Fruit fly (Drosophila melanogaster) whole organism, prepupa: ENCODE results near the gene CG1575.
A peak's percentile ranks its signal among the peaks of the same experiment; 100 is the strongest.

Source experiments
- Blimp-1 ChIP-seq: fragments of 200-800 bp; sonication (Bioruptor generic); optimal IDR thresholded peaks from 3 replicates; lab custom pipeline; 2017; ENCODE audit warnings: missing biosample characterization, missing genetic modification characterization, mild to moderate bottlenecking, moderate library complexity, missing genetic modification reagents
- CG10669 ChIP-seq: fragments of 200-800 bp; sonication (Bioruptor generic); optimal IDR thresholded peaks from 3 replicates; lab custom pipeline; 2018; ENCODE audit warnings: missing biosample characterization, mild to moderate bottlenecking, missing genetic modification characterization, moderate library complexity
- CG11294 ChIP-seq: fragments of 200-800 bp; sonication (Bioruptor generic); IDR thresholded peaks from 2 replicates; pipeline ENCODE4 v1.3.6; 2022; ENCODE audit warnings: missing biosample characterization, missing genetic modification characterization
- CG11762 ChIP-seq: fragments of 200-800 bp; sonication (Bioruptor generic); optimal IDR thresholded peaks from 3 replicates; lab custom pipeline; 2016; ENCODE audit warnings: missing biosample characterization, missing genetic modification characterization; ENCODE audit not compliant: insufficient read depth
- CG11902 ChIP-seq: fragments of 200-800 bp; sonication (Bioruptor generic); optimal IDR thresholded peaks from 3 replicates; lab custom pipeline; 2016; ENCODE audit warnings: missing biosample characterization, missing genetic modification characterization
- CG15336 ChIP-seq: fragments of 200-800 bp; sonication (Bioruptor generic); IDR thresholded peaks from 2 replicates; pipeline ENCODE4 v1.3.6; 2022; ENCODE audit warnings: missing biosample characterization, missing genetic modification characterization
- CG1621 ChIP-seq: fragments of 200-800 bp; sonication (Bioruptor generic); optimal IDR thresholded peaks from 3 replicates; lab custom pipeline; 2018; ENCODE audit warnings: missing biosample characterization, mild to moderate bottlenecking, missing genetic modification characterization
- CG16779 ChIP-seq: fragments of 200-800 bp; sonication (Bioruptor generic); optimal IDR thresholded peaks from 3 replicates; lab custom pipeline; 2017; ENCODE audit warnings: missing biosample characterization, mild to moderate bottlenecking, missing genetic modification characterization
- CG3032 ChIP-seq: fragments of 200-800 bp; optimal IDR thresholded peaks from 2 replicates; lab custom pipeline; 2019; ENCODE audit warnings: missing biosample characterization, mild to moderate bottlenecking, missing genetic modification characterization, moderate library complexity
- CG31627 ChIP-seq: fragments of 200-800 bp; sonication (Bioruptor generic); optimal IDR thresholded peaks from 3 replicates; lab custom pipeline; 2016; ENCODE audit warnings: missing biosample characterization, missing genetic modification characterization
- CG32006 ChIP-seq: fragments of 200-800 bp; sonication (Bioruptor generic); optimal IDR thresholded peaks from 3 replicates; lab custom pipeline; 2017; ENCODE audit warnings: missing biosample characterization, mild to moderate bottlenecking, missing genetic modification characterization
- CG34406 ChIP-seq: fragments of 200-800 bp; sonication (Bioruptor generic); optimal IDR thresholded peaks from 3 replicates; lab custom pipeline; 2016; ENCODE audit warnings: missing biosample characterization, missing genetic modification characterization
- CG4318 ChIP-seq: fragments of 200-800 bp; sonication (Bioruptor generic); optimal IDR thresholded peaks from 3 replicates; lab custom pipeline; 2017; ENCODE audit warnings: missing biosample characterization, mild to moderate bottlenecking, missing genetic modification characterization
- CG6276 ChIP-seq: fragments of 200-800 bp; sonication (Bioruptor generic); optimal IDR thresholded peaks from 2 replicates; lab custom pipeline; 2017; ENCODE audit warnings: missing biosample characterization, mild to moderate bottlenecking, missing genetic modification characterization
- CG6792 ChIP-seq: fragments of 200-800 bp; sonication (Bioruptor generic); optimal IDR thresholded peaks from 3 replicates; lab custom pipeline; 2016; ENCODE audit warnings: missing biosample characterization, missing genetic modification characterization
- CG6808 ChIP-seq: fragments of 200-800 bp; sonication (Bioruptor generic); optimal IDR thresholded peaks from 3 replicates; lab custom pipeline; 2017; ENCODE audit warnings: missing biosample characterization, missing genetic modification characterization, mild to moderate bottlenecking, moderate library complexity, missing genetic modification reagents
- CG6854 ChIP-seq: fragments of 200-800 bp; sonication (Bioruptor generic); optimal IDR thresholded peaks from 2 replicates; lab custom pipeline; 2017; ENCODE audit warnings: missing biosample characterization, mild to moderate bottlenecking, missing genetic modification characterization
- CG7368 ChIP-seq: fragments of 200-800 bp; sonication (Bioruptor generic); optimal IDR thresholded peaks from 3 replicates; lab custom pipeline; 2016; ENCODE audit warnings: missing biosample characterization, missing genetic modification characterization
- CG8119 ChIP-seq: fragments of 200-800 bp; sonication (Bioruptor generic); IDR thresholded peaks from 3 replicates; pipeline ENCODE4 v1.3.6; 2022; ENCODE audit warnings: missing biosample characterization, missing genetic modification characterization
- CG8319 ChIP-seq: fragments of 200-800 bp; sonication (Bioruptor generic); optimal IDR thresholded peaks from 3 replicates; lab custom pipeline; 2016; ENCODE audit warnings: missing biosample characterization, missing genetic modification characterization
- CG8632 ChIP-seq: fragments of 200-800 bp; sonication (Bioruptor generic); optimal IDR thresholded peaks from 3 replicates; lab custom pipeline; 2016; ENCODE audit warnings: missing biosample characterization, missing genetic modification characterization
- CG9139 ChIP-seq: fragments of 200-800 bp; sonication (Bioruptor generic); optimal IDR thresholded peaks from 3 replicates; lab custom pipeline; 2017; ENCODE audit warnings: missing biosample characterization, mild to moderate bottlenecking, missing genetic modification characterization
- Eip75B ChIP-seq: fragments of 200-800 bp; sonication (Bioruptor generic); optimal IDR thresholded peaks from 3 replicates; lab custom pipeline; 2016; ENCODE audit warnings: missing biosample characterization, missing genetic modification characterization
- Eip78C ChIP-seq: fragments of 200-800 bp; sonication (Bioruptor generic); peaks from one replicate; lab custom pipeline; 2016; ENCODE audit warnings: missing biosample characterization, missing genetic modification characterization
- Eip93F ChIP-seq: fragments of 200-800 bp; sonication (Bioruptor generic); optimal IDR thresholded peaks from 2 replicates; lab custom pipeline; 2016; ENCODE audit warnings: missing biosample characterization, mild to moderate bottlenecking, missing genetic modification characterization
- Ets21C ChIP-seq: fragments of 200-800 bp; sonication (Bioruptor generic); optimal IDR thresholded peaks from 3 replicates; lab custom pipeline; 2016; ENCODE audit warnings: missing biosample characterization, missing genetic modification characterization
- Ets96B ChIP-seq: fragments of 200-800 bp; optimal IDR thresholded peaks from 2 replicates; lab custom pipeline; 2019; ENCODE audit warnings: missing biosample characterization, mild to moderate bottlenecking, missing genetic modification characterization, moderate library complexity
- Hr38 ChIP-seq: sonication (Bioruptor generic); optimal IDR thresholded peaks from 2 replicates; lab custom pipeline; 2016; ENCODE audit warnings: missing biosample characterization, missing genetic modification characterization
- Hr39 ChIP-seq: fragments of 200-800 bp; sonication (Bioruptor generic); optimal IDR thresholded peaks from 2 replicates; lab custom pipeline; 2016; ENCODE audit warnings: missing biosample characterization, missing genetic modification characterization
- Hr4 ChIP-seq: fragments of 200-800 bp; sonication (Bioruptor generic); optimal IDR thresholded peaks from 3 replicates; lab custom pipeline; 2016; ENCODE audit warnings: missing biosample characterization, missing genetic modification characterization
- Lpt ChIP-seq: fragments of 200-800 bp; sonication (Bioruptor generic); optimal IDR thresholded peaks from 3 replicates; lab custom pipeline; 2016; ENCODE audit warnings: missing biosample characterization, missing genetic modification characterization
- OdsH ChIP-seq: fragments of 200-800 bp; sonication (Bioruptor generic); optimal IDR thresholded peaks from 3 replicates; lab custom pipeline; 2016; ENCODE audit warnings: missing biosample characterization, missing genetic modification characterization
- Smox ChIP-seq: fragments of 200-800 bp; sonication (Bioruptor generic); optimal IDR thresholded peaks from 3 replicates; lab custom pipeline; 2016; ENCODE audit warnings: missing biosample characterization, missing genetic modification characterization
- Sox102F ChIP-seq: fragments of 200-800 bp; sonication (Bioruptor generic); optimal IDR thresholded peaks from 2 replicates; lab custom pipeline; 2016; ENCODE audit warnings: missing biosample characterization, mild to moderate bottlenecking, missing genetic modification characterization
- Sox14 ChIP-seq: fragments of 200-800 bp; sonication (Bioruptor generic); optimal IDR thresholded peaks from 3 replicates; lab custom pipeline; 2016; ENCODE audit warnings: missing biosample characterization, missing genetic modification characterization
- Sox15 ChIP-seq: fragments of 200-800 bp; sonication (Bioruptor generic); optimal IDR thresholded peaks from 3 replicates; lab custom pipeline; 2016; ENCODE audit warnings: missing biosample characterization, missing genetic modification characterization
- achi ChIP-seq: fragments of 200-800 bp; sonication (Bioruptor generic); optimal IDR thresholded peaks from 3 replicates; lab custom pipeline; 2016; ENCODE audit warnings: missing biosample characterization, missing genetic modification characterization
- acj6 ChIP-seq: fragments of 200-800 bp; sonication (Bioruptor generic); optimal IDR thresholded peaks from 3 replicates; lab custom pipeline; 2016; ENCODE audit warnings: missing biosample characterization, missing genetic modification characterization
- cyc ChIP-seq: fragments of 200-800 bp; sonication (Bioruptor generic); optimal IDR thresholded peaks from 3 replicates; lab custom pipeline; 2016; ENCODE audit warnings: missing biosample characterization, missing genetic modification characterization
- dac ChIP-seq: fragments of 200-800 bp; sonication (Bioruptor generic); optimal IDR thresholded peaks from 2 replicates; lab custom pipeline; 2017; ENCODE audit warnings: missing biosample characterization, mild to moderate bottlenecking, missing genetic modification characterization
- dsx ChIP-seq: fragments of 200-800 bp; optimal IDR thresholded peaks from 3 replicates; lab custom pipeline; 2019; ENCODE audit warnings: missing biosample characterization, mild to moderate bottlenecking, missing genetic modification characterization, moderate library complexity; ENCODE audit not compliant: poor library complexity, severe bottlenecking
- eg ChIP-seq: fragments of 200-800 bp; sonication (Bioruptor generic); IDR thresholded peaks from 3 replicates; pipeline ENCODE4 v1.3.6; 2022; ENCODE audit warnings: missing biosample characterization, missing genetic modification characterization
- esn ChIP-seq: fragments of 200-800 bp; sonication (Bioruptor generic); optimal IDR thresholded peaks from 2 replicates; lab custom pipeline; 2016; ENCODE audit warnings: missing biosample characterization, mild to moderate bottlenecking, missing genetic modification characterization, moderate library complexity
- fd85E ChIP-seq: fragments of 200-800 bp; sonication (Bioruptor generic); optimal IDR thresholded peaks from 3 replicates; lab custom pipeline; 2016; ENCODE audit warnings: missing biosample characterization, missing genetic modification characterization
- fkh ChIP-seq: fragments of 200-800 bp; sonication (Bioruptor generic); optimal IDR thresholded peaks from 3 replicates; lab custom pipeline; 2017; ENCODE audit warnings: missing biosample characterization, mild to moderate bottlenecking, missing genetic modification characterization, moderate library complexity
- net ChIP-seq: fragments of 200-800 bp; sonication (Bioruptor generic); optimal IDR thresholded peaks from 3 replicates; lab custom pipeline; 2016; ENCODE audit warnings: missing biosample characterization, missing genetic modification characterization
- pdm3 ChIP-seq: fragments of 200-800 bp; sonication (Bioruptor generic); optimal IDR thresholded peaks from 3 replicates; lab custom pipeline; 2016; ENCODE audit warnings: missing biosample characterization, missing genetic modification characterization
- salr ChIP-seq, 2 experiments: fragments of 200-800 bp; sonication (Bioruptor generic); optimal IDR thresholded peaks; 3 replicates each; lab custom pipeline; 2016 to 2018; ENCODE audit warnings: missing biosample characterization in 2 of 2, missing genetic modification characterization in 2 of 2, mild to moderate bottlenecking in 1 of 2
- spab ChIP-seq: fragments of 200-800 bp; sonication (Bioruptor generic); optimal IDR thresholded peaks from 2 replicates; lab custom pipeline; 2017; ENCODE audit warnings: missing biosample characterization, mild to moderate bottlenecking, missing genetic modification characterization, missing genetic modification reagents
- svp ChIP-seq: fragments of 200-800 bp; sonication (Bioruptor generic); peaks from one replicate; lab custom pipeline; 2016; ENCODE audit warnings: missing biosample characterization, missing genetic modification characterization
- vri ChIP-seq: fragments of 200-800 bp; sonication (Bioruptor generic); optimal IDR thresholded peaks from 3 replicates; lab custom pipeline; 2016; ENCODE audit warnings: missing biosample characterization, mild to moderate bottlenecking, missing genetic modification characterization

CG1575 gene

DNA sequence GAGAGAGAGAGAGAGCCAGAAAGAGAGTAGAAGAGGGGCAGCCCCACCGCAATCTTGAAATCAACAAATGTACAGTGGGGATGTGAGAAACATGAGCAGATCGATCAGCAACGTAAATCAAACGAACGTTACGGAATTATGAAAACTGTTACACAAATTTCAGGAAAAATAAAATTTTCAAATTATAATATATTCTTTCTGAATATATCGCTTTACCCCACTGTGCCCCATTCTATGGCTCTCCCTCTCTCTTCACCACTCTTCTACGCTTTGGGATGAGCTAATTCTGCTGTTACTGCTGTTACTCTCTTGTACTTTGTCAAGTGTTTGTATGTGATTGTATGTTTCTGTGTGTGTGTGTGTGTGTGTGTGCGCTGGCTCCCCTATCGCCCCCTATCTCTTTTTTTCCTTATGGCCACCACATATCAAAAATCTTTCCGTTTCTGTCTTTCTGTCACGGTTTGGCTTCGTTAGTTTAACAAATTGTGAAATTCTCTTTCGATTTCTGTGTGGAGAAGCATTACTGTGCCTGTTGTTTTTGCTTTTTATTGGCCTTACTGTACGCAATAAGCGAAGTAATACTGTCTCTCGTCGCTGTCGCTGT lies 25.7 kb upstream of the CG1575 start:
- TF ChIP-seq achi = peak; percentile 97
- peak; percentile 96 for TF ChIP-seq CG11762 (GFP tag; lab: Kevin White, UChicago)
- TF ChIP-seq Ets21C (GFP tag; lab: Kevin White, UChicago) = peak; percentile 88
- peak; percentile 94 for TF ChIP-seq Ets96B (tag; lab: Kevin White, UChicago)
- TF ChIP-seq salr (GFP tag; optimal IDR thresholded peaks at IDR 0.05; lab: Kevin White, UChicago) = peak; percentile 92 to 93
- peak; percentile 96 for TF ChIP-seq esn (GFP tag; lab: Kevin White, UChicago)
- TF ChIP-seq eg (GFP tag; lab: Robert Waterston, UW) = peak; percentile 99
- peak; percentile 96 for TF ChIP-seq CG8632 (GFP tag; lab: Kevin White, UChicago)
- TF ChIP-seq CG10669 (GFP tag; lab: Kevin White, UChicago) = peak; percentile 93
- peak; percentile 100 for TF ChIP-seq Smox (GFP tag; lab: Kevin White, UChicago)
- peak; percentile 98 for TF ChIP-seq CG8119 (GFP tag; lab: Robert Waterston, UW)
- TF ChIP-seq CG32006 (GFP tag; lab: Kevin White, UChicago) = peak; percentile 97
- peak; percentile 94 for TF ChIP-seq vri
- peak; percentile 93 for TF ChIP-seq dsx (GFP tag; lab: Kevin White, UChicago)
- TF ChIP-seq CG8319 (GFP tag; lab: Kevin White, UChicago) = peak; percentile 96
- peak; percentile 92 for TF ChIP-seq CG31627 (GFP tag; lab: Kevin White, UChicago)
- TF ChIP-seq acj6 (GFP tag; lab: Kevin White, UChicago) = peak; percentile 97
- peak; percentile 91 for TF ChIP-seq CG9139 (GFP tag; lab: Kevin White, UChicago)
- TF ChIP-seq Sox102F (GFP tag; lab: Kevin White, UChicago) = peak; percentile 95
- peak; percentile 96 for TF ChIP-seq Eip75B (GFP tag; lab: Kevin White, UChicago)
- TF ChIP-seq Hr38 = no peak
- TF ChIP-seq CG15336 (GFP tag; lab: Robert Waterston, UW) = peak; percentile 99
- peak; percentile 99 for TF ChIP-seq Eip78C
- TF ChIP-seq CG7368 (GFP tag; lab: Kevin White, UChicago) = peak; percentile 92
- peak; percentile 97 for TF ChIP-seq net (GFP tag; lab: Kevin White, UChicago)
- TF ChIP-seq Eip93F (GFP tag; lab: Kevin White, UChicago) = peak; percentile 95
- TF ChIP-seq spab (GFP tag; lab: Kevin White, UChicago) = peak; percentile 93
- TF ChIP-seq pdm3 (GFP tag; lab: Kevin White, UChicago) = peak; percentile 97
- peak; percentile 91 for TF ChIP-seq Hr39 (GFP tag; lab: Kevin White, UChicago)
- peak; percentile 93 for TF ChIP-seq dac
- TF ChIP-seq CG11902 (GFP tag; lab: Kevin White, UChicago) = peak; percentile 88
- TF ChIP-seq CG1621 (tag; lab: Kevin White, UChicago) = peak; percentile 94
- peak; percentile 97 for TF ChIP-seq Lpt (GFP tag; lab: Kevin White, UChicago)
- TF ChIP-seq CG16779 (tag; lab: Kevin White, UChicago) = peak; percentile 94
- TF ChIP-seq CG34406 = peak; percentile 96
- peak; percentile 95 for TF ChIP-seq CG6792 (GFP tag; lab: Kevin White, UChicago)
- peak; percentile 98 for TF ChIP-seq OdsH
- peak; percentile 93 for TF ChIP-seq cyc (GFP tag; lab: Kevin White, UChicago)
- peak; percentile 92 for TF ChIP-seq CG6854 (GFP tag; lab: Kevin White, UChicago)
- peak; percentile 91 for TF ChIP-seq CG3032 (tag; lab: Kevin White, UChicago)
- peak; percentile 95 for TF ChIP-seq Hr4
- TF ChIP-seq CG6808 (GFP tag; lab: Kevin White, UChicago) = peak; percentile 90
- peak; percentile 96 for TF ChIP-seq CG11294 (GFP tag; lab: Robert Waterston, UW)
- TF ChIP-seq CG4318 (GFP tag; lab: Kevin White, UChicago) = peak; percentile 94
- peak; percentile 80 for TF ChIP-seq fkh (GFP tag; lab: Kevin White, UChicago)
- peak; percentile 76 for TF ChIP-seq Blimp-1 (GFP tag; lab: Kevin White, UChicago)
- peak; percentile 97 for TF ChIP-seq CG6276 (GFP tag; lab: Kevin White, UChicago)
- TF ChIP-seq Sox14 = peak; percentile 95
- peak; percentile 96 for TF ChIP-seq svp (GFP tag; lab: Kevin White, UChicago)
- peak; percentile 84 for TF ChIP-seq fd85E (GFP tag; lab: Kevin White, UChicago)
- TF ChIP-seq Sox15 = peak; percentile 91
